Fruit fly (Drosophila melanogaster): ENCODE data around the gene snf.

snf gene

dm6 chrX:5317170-5317569 is 8.1 kb downstream of the snf start, which contains the start of the genes CG15930 and Sas10 (continued):
- TF ChIP-seq ems (GFP tag; optimal IDR thresholded peaks at IDR 0.05), result no peak
- TF ChIP-seq Ets65A (GFP tag), result no peak
- no peak for TF ChIP-seq CG7357 (GFP tag; IDR thresholded peaks at IDR 0.05)
- no peak for TF ChIP-seq CG8281 (tag; optimal IDR thresholded peaks at IDR 0.05)
- no peak for TF ChIP-seq tap (tag; optimal IDR thresholded peaks at IDR 0.05)
- no peak for TF ChIP-seq Nf-YB (GFP tag; optimal IDR thresholded peaks at IDR 0.05)
- no peak for TF ChIP-seq Ada2b (GFP tag; IDR thresholded peaks at IDR 0.05)
- TF ChIP-seq Meics (GFP tag; optimal IDR thresholded peaks at IDR 0.05), result no peak
- TF ChIP-seq Ssrp (tag; optimal IDR thresholded peaks at IDR 0.05), result no peak
- no peak for TF ChIP-seq ken (GFP tag; IDR thresholded peaks at IDR 0.05)
- peak; percentile 8 for TF ChIP-seq YL-1 (GFP tag; optimal IDR thresholded peaks at IDR 0.05)
- peak; percentile 42 for TF ChIP-seq MESR4 (GFP tag; optimal IDR thresholded peaks at IDR 0.05)
- no peak for TF ChIP-seq run (tag; optimal IDR thresholded peaks at IDR 0.05)
- TF ChIP-seq MTF-1 (GFP tag; optimal IDR thresholded peaks at IDR 0.05; ENCODE audit: borderline replicate concordance), result no peak
- TF ChIP-seq en (GFP tag; optimal IDR thresholded peaks at IDR 0.05), result no peak
- TF ChIP-seq CG1792 (GFP tag; optimal IDR thresholded peaks at IDR 0.05), result no peak
- no peak for TF ChIP-seq sima (GFP tag; optimal IDR thresholded peaks at IDR 0.05)
- peak; percentile 30; the same call in 1 of the 2 replicates for TF ChIP-seq Scr (GFP tag; IDR thresholded peaks at IDR 0.05; ENCODE audit: partially characterized antibody)
- TF ChIP-seq CG4730 (GFP tag; IDR thresholded peaks at IDR 0.05), result no peak
- TF ChIP-seq CG1647 (GFP tag; optimal IDR thresholded peaks at IDR 0.05), result no peak
- TF ChIP-seq Neu2 (GFP tag; optimal IDR thresholded peaks at IDR 0.05; ENCODE audit: borderline replicate concordance), result no peak
- TF ChIP-seq CG42726 (GFP tag; IDR thresholded peaks at IDR 0.05; ENCODE audit: partially characterized antibody), result no peak
- peak; percentile 56 for TF ChIP-seq pzg (GFP tag; optimal IDR thresholded peaks at IDR 0.05)
- no peak for TF ChIP-seq wor (GFP tag; IDR thresholded peaks at IDR 0.05)
- no peak for TF ChIP-seq CG1024 (GFP tag; IDR thresholded peaks at IDR 0.05)
- no peak for TF ChIP-seq Atf3 (GFP tag; optimal IDR thresholded peaks at IDR 0.05)
- TF ChIP-seq CG14050 (GFP tag; IDR thresholded peaks at IDR 0.05), result no peak
- TF ChIP-seq Dek (tag; optimal IDR thresholded peaks at IDR 0.05), result no peak
- TF ChIP-seq bbx (GFP tag; IDR thresholded peaks at IDR 0.05; ENCODE audit: partially characterized antibody), result no peak
- TF ChIP-seq sisA (GFP tag; IDR thresholded peaks at IDR 0.05), result no peak
- TF ChIP-seq CG7786 (GFP tag; optimal IDR thresholded peaks at IDR 0.05), result no peak
- no peak for TF ChIP-seq corto (GFP tag; optimal IDR thresholded peaks at IDR 0.05)
- no peak for TF ChIP-seq pfk (GFP tag; optimal IDR thresholded peaks at IDR 0.05)
- no peak for TF ChIP-seq CG6175 (GFP tag; IDR thresholded peaks at IDR 0.05)
- TF ChIP-seq CG31388 (GFP tag; optimal IDR thresholded peaks at IDR 0.05), result no peak
- no peak for TF ChIP-seq CG12299 (tag; optimal IDR thresholded peaks at IDR 0.05)
- TF ChIP-seq CG5245 (GFP tag; optimal IDR thresholded peaks at IDR 0.05), result no peak
- TF ChIP-seq D19B (GFP tag; optimal IDR thresholded peaks at IDR 0.05), result no peak
- no peak for TF ChIP-seq Hey (tag; optimal IDR thresholded peaks at IDR 0.05)
- TF ChIP-seq Lim3 (GFP tag; IDR thresholded peaks at IDR 0.05), result no peak
- TF ChIP-seq mld (GFP tag; IDR thresholded peaks at IDR 0.05; ENCODE audit: partially characterized antibody), result no peak
- peak; percentile 88 for TF ChIP-seq dm (GFP tag; optimal IDR thresholded peaks at IDR 0.05)
- no peak for TF ChIP-seq CG7556 (GFP tag; optimal IDR thresholded peaks at IDR 0.05)
- no peak for TF ChIP-seq Doc3 (GFP tag; IDR thresholded peaks at IDR 0.05; ENCODE audit: partially characterized antibody)
- TF ChIP-seq CG1529 (GFP tag; optimal IDR thresholded peaks at IDR 0.05), result no peak
- no peak for TF ChIP-seq luna (GFP tag; optimal IDR thresholded peaks at IDR 0.05)
- TF ChIP-seq ci (GFP tag; IDR thresholded peaks at IDR 0.05), result no peak
- TF ChIP-seq CG12236 (GFP tag; optimal IDR thresholded peaks at IDR 0.05), result no peak
- no peak for TF ChIP-seq crol (GFP tag; IDR thresholded peaks at IDR 0.05)
- TF ChIP-seq Abd-B (GFP tag; optimal IDR thresholded peaks at IDR 0.05), result no peak
- TF ChIP-seq slp2 (GFP tag; optimal IDR thresholded peaks at IDR 0.05), result no peak
- TF ChIP-seq Dbx (GFP tag; IDR thresholded peaks at IDR 0.05), result no peak

Data from whole organism, embryonic.